Worm (Caenorhabditis elegans): ENCODE measurements around the gene Y39E4B.6.

The Y39E4B.6 gene

DNA sequence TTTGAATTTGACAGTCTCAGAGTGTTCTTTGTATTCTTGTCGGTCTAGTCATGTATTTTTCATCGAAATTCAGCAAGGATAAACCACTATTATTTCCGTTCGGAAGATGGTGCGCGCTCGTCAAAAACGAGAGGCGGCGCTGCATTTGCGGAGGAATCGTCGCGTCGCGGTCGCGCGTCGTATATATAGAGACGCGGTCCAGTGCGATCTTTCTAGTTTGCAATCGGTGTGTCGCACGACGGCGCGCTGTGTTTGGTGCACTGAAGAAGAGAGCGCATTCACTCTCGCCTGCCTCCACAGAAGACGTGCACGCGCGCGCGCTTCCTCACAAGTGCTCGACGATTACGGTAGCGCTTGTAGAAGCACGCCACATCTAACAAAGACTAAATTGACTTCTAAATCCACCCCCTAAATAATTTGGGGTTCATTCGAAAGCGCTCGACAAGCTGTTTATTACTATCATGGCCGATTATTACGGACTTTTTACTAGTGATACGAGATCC, at the start of gene Y39E4B.6:
Gene Y39E4B.6 (plus strand): TSS at position 209 of the 503 bp plus-strand sequence.
- TF ChIP-seq flt-1 (GFP tag; IDR thresholded peaks at IDR 0.05) (peak; percentile 66), tbx-37 (GFP tag; conservative IDR thresholded peaks at IDR 0.05) (no peak), scrt-1 (GFP tag; IDR thresholded peaks at IDR 0.05) (peak; percentile 66; the same call in 1 of the 2 replicates), F13C5.2 (tag; optimal IDR thresholded peaks at IDR 0.05) (peak; percentile 98), tbx-11 (GFP tag; IDR thresholded peaks at IDR 0.05) (no peak), sea-1 (GFP tag; conservative IDR thresholded peaks at IDR 0.05) (peak; percentile 81), pes-1 (GFP tag; IDR thresholded peaks at IDR 0.05) (peak; percentile 73), hmg-4 (GFP tag; optimal IDR thresholded peaks at IDR 0.05) (peak; percentile 96), hnd-1 (tag; optimal IDR thresholded peaks at IDR 0.05) (peak; percentile 17), ets-7 (tag; optimal IDR thresholded peaks at IDR 0.05) (peak; percentile 2), tra-4 (tag; optimal IDR thresholded peaks at IDR 0.05) (peak; percentile 66), B0310.2 (tag; optimal IDR thresholded peaks at IDR 0.05) (peak; percentile 72), ama-1 (optimal IDR thresholded peaks at IDR 0.05) (peak; percentile 80), aly-1 (tag; optimal IDR thresholded peaks at IDR 0.05) (no peak), hmbx-1 (tag; optimal IDR thresholded peaks at IDR 0.05) (peak; percentile 69), ceh-36 (tag; optimal IDR thresholded peaks at IDR 0.05) (peak; percentile 29), ceh-13 (GFP tag; optimal IDR thresholded peaks at IDR 0.05) (peak; percentile 11)

DNA sequence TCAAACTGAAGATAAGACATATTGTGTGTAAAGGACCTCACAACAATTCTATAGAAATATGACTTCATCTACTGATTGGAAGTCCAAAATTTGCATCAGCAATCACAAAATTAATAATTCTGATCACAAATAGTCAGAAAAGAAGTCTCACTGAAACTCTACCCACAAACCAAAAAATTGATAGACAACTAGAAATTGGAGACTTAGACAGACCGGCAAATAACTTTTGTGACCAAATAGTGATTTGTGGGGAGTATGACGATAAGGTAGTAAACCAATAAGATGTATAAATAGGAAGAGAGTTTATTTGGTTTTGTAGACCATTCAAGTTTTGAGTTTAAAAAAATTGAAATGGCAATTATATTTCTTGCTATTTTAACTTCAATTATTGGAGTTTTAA, 46.3 kb upstream of the Y39E4B.6 start, which contains the start of gene cyp-13A12:
Gene cyp-13A12 (plus strand): TSS at position 267 of the 400 bp plus-strand sequence.
- no peak for TF ChIP-seq tra-4 (tag; optimal IDR thresholded peaks at IDR 0.05)
- TF ChIP-seq tbx-11 (GFP tag; IDR thresholded peaks at IDR 0.05): no peak
- TF ChIP-seq hmbx-1 (tag; optimal IDR thresholded peaks at IDR 0.05): no peak
- no peak for TF ChIP-seq ama-1 (optimal IDR thresholded peaks at IDR 0.05)
- no peak for TF ChIP-seq F13C5.2 (tag; optimal IDR thresholded peaks at IDR 0.05)
- TF ChIP-seq aly-1 (tag; optimal IDR thresholded peaks at IDR 0.05): no peak
- TF ChIP-seq flt-1 (GFP tag; IDR thresholded peaks at IDR 0.05): no peak
- TF ChIP-seq ceh-13 (GFP tag; optimal IDR thresholded peaks at IDR 0.05): no peak
- TF ChIP-seq ceh-36 (tag; optimal IDR thresholded peaks at IDR 0.05): no peak
- TF ChIP-seq ets-7 (tag; optimal IDR thresholded peaks at IDR 0.05): no peak

ce11 chrIII:13027949-13028348, 42.6 kb upstream of the Y39E4B.6 start:
- no peak for TF ChIP-seq B0310.2 (tag; optimal IDR thresholded peaks at IDR 0.05)
- no peak for TF ChIP-seq hmbx-1 (tag; optimal IDR thresholded peaks at IDR 0.05)

- TF ChIP-seq ets-7 (tag; optimal IDR thresholded peaks at IDR 0.05): no peak
- no peak for TF ChIP-seq pes-1 (GFP tag; IDR thresholded peaks at IDR 0.05)
- no peak for TF ChIP-seq tbx-37 (GFP tag; conservative IDR thresholded peaks at IDR 0.05)
- TF ChIP-seq B0310.2 (tag; optimal IDR thresholded peaks at IDR 0.05): no peak
- TF ChIP-seq ceh-36 (tag; optimal IDR thresholded peaks at IDR 0.05): no peak
- TF ChIP-seq tra-4 (tag; optimal IDR thresholded peaks at IDR 0.05): no peak
- TF ChIP-seq sea-1 (GFP tag; conservative IDR thresholded peaks at IDR 0.05): no peak
- no peak for TF ChIP-seq hmg-4 (GFP tag; optimal IDR thresholded peaks at IDR 0.05)
- no peak for TF ChIP-seq hmbx-1 (tag; optimal IDR thresholded peaks at IDR 0.05)
- no peak for TF ChIP-seq flt-1 (GFP tag; IDR thresholded peaks at IDR 0.05)
- no peak for TF ChIP-seq aly-1 (tag; optimal IDR thresholded peaks at IDR 0.05)
- TF ChIP-seq hnd-1 (tag; optimal IDR thresholded peaks at IDR 0.05): no peak
- TF ChIP-seq scrt-1 (GFP tag; IDR thresholded peaks at IDR 0.05): no peak
- no peak for TF ChIP-seq ama-1 (optimal IDR thresholded peaks at IDR 0.05)
- TF ChIP-seq F13C5.2 (tag; optimal IDR thresholded peaks at IDR 0.05): no peak
- TF ChIP-seq ceh-13 (GFP tag; optimal IDR thresholded peaks at IDR 0.05): no peak
- no peak for TF ChIP-seq tbx-11 (GFP tag; IDR thresholded peaks at IDR 0.05)
Measured at ce11 chrIII:13029608-13030007, 40.9 kb upstream of the Y39E4B.6 start, which contains the start of gene F14F7.4. Gene F14F7.4 (minus strand): TSS chrIII:13029708.

DNA sequence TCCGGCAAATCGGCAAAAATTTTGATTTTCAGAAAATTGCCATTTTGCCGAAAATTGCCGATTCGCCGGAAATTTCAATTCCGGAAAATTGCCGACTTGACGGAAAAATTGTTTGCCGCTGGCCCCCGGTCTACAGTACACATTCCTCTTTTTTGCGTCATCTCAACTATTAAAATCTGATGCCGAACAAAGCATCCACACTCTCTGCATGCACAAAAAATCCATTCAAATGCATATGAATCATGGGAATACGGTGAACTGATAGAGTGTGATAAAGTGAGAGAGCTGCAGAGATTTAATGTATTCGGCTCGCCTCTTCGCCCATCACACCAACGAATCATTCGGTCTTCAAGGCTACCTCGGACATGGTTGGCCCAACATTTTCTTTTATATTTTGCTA, 40.0 kb upstream of the Y39E4B.6 start, which contains the start of gene F14F7.7:
Gene F14F7.7 (plus strand): TSS at position 354 of the 400 bp plus-strand sequence.
- TF ChIP-seq sea-1 (GFP tag; conservative IDR thresholded peaks at IDR 0.05) (no peak), scrt-1 (GFP tag; IDR thresholded peaks at IDR 0.05) (no peak), ceh-13 (GFP tag; optimal IDR thresholded peaks at IDR 0.05) (no peak), hmbx-1 (tag; optimal IDR thresholded peaks at IDR 0.05) (no peak), hmg-4 (GFP tag; optimal IDR thresholded peaks at IDR 0.05) (no peak), tra-4 (tag; optimal IDR thresholded peaks at IDR 0.05) (no peak), ceh-36 (tag; optimal IDR thresholded peaks at IDR 0.05) (no peak), F13C5.2 (tag; optimal IDR thresholded peaks at IDR 0.05) (no peak), tbx-11 (GFP tag; IDR thresholded peaks at IDR 0.05) (no peak), B0310.2 (tag; optimal IDR thresholded peaks at IDR 0.05) (no peak), ets-7 (tag; optimal IDR thresholded peaks at IDR 0.05) (no peak), ama-1 (optimal IDR thresholded peaks at IDR 0.05) (no peak), pes-1 (GFP tag; IDR thresholded peaks at IDR 0.05) (no peak), flt-1 (GFP tag; IDR thresholded peaks at IDR 0.05) (no peak)

ce11 chrIII:13031701-13032100, 38.9 kb upstream of the Y39E4B.6 start, which contains the start of gene F14F7.5:
Gene F14F7.5 (plus strand): TSS chrIII:13032001.
- TF ChIP-seq ama-1 (optimal IDR thresholded peaks at IDR 0.05): no peak
- no peak for TF ChIP-seq tbx-11 (GFP tag; IDR thresholded peaks at IDR 0.05)
- TF ChIP-seq flt-1 (GFP tag; IDR thresholded peaks at IDR 0.05): no peak
- TF ChIP-seq ets-7 (tag; optimal IDR thresholded peaks at IDR 0.05): no peak
- TF ChIP-seq pes-1 (GFP tag; IDR thresholded peaks at IDR 0.05): no peak
- no peak for TF ChIP-seq tbx-37 (GFP tag; conservative IDR thresholded peaks at IDR 0.05)
- TF ChIP-seq sea-1 (GFP tag; conservative IDR thresholded peaks at IDR 0.05): no peak
- no peak for TF ChIP-seq scrt-1 (GFP tag; IDR thresholded peaks at IDR 0.05)
- TF ChIP-seq tra-4 (tag; optimal IDR thresholded peaks at IDR 0.05): no peak
- no peak for TF ChIP-seq ceh-36 (tag; optimal IDR thresholded peaks at IDR 0.05)

DNA sequence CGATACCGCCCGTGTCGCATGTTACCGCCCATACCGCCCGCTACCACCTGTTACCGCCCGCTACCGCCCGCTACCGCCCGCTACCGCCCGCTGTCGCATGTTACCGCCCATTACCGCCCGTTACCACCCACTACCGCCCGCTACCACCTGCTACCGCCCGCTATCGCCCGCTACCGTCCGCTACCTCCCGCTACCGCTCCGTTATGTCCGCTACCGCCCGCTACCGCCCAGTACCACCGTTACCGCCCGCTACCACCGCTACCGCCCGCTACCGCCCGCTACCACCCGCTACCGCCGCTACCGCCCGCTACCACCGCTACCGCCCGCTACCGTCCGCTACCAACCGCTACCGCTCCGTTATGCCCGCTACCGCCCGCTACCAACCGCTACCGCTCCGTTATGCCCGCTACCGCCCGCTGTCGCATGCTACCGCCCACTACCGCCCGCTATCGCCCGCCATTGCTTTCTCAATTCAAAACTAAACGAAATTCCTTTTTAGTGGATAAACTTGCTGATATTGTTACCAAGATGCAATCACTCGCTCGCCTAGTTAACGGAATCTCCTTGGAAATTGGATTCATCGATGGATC, 38.0 kb upstream of the Y39E4B.6 start:
- peak; percentile 49 for TF ChIP-seq pes-1 (GFP tag; IDR thresholded peaks at IDR 0.05)
- peak; percentile 7; the same call in 1 of the 2 replicates for TF ChIP-seq flt-1 (GFP tag; IDR thresholded peaks at IDR 0.05)
- no peak for TF ChIP-seq ama-1 (optimal IDR thresholded peaks at IDR 0.05)
- TF ChIP-seq B0310.2 (tag; optimal IDR thresholded peaks at IDR 0.05): peak; percentile 17
- TF ChIP-seq aly-1 (tag; optimal IDR thresholded peaks at IDR 0.05): no peak
- TF ChIP-seq scrt-1 (GFP tag; IDR thresholded peaks at IDR 0.05): peak; percentile 47; the same call in 1 of the 2 replicates
